Worm (Caenorhabditis elegans): ENCODE data around the gene nhr-232.

The nhr-232 gene

DNA sequence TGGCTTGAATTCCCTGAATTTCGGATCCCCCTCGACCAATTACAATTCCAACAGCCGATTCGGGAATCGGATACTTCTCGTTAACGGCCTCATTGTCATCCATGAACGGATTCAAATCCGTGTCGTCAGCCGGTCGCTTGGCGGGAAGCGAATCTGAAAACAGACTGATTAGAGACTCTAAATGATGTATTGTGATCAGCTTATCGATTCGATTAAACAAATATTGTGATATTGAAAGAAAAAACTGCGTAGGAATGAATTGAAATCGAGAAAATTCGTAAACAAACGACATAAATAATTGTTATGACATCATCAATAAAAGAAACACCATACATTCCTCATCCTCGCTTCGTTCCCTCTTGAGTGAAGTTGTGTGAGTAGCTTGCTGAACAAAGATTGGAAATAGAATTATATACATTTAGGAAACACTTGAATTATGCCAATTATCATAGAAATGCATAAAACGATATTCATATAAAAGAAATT lies 18.0 kb upstream of the nhr-232 start:
- TF ChIP-seq unc-120 (tag; optimal IDR thresholded peaks at IDR 0.05; ENCODE audit: poor library complexity, severe bottlenecking): no peak
- no peak for TF ChIP-seq elt-3 (tag; optimal IDR thresholded peaks at IDR 0.05)
- no peak for TF ChIP-seq ceh-43 (GFP tag; optimal IDR thresholded peaks at IDR 0.05)
- no peak for TF ChIP-seq tbx-8 (GFP tag; optimal IDR thresholded peaks at IDR 0.05)
- TF ChIP-seq nhr-2 (tag; optimal IDR thresholded peaks at IDR 0.05): no peak
- TF ChIP-seq ham-2 (GFP tag; optimal IDR thresholded peaks at IDR 0.05): no peak
- no peak for TF ChIP-seq ztf-11 (tag; optimal IDR thresholded peaks at IDR 0.05)
- TF ChIP-seq hlh-1 (tag; optimal IDR thresholded peaks at IDR 0.05): no peak
- no peak for TF ChIP-seq nhr-12 (tag; optimal IDR thresholded peaks at IDR 0.05)
- TF ChIP-seq unc-39 (tag; optimal IDR thresholded peaks at IDR 0.05): no peak
- TF ChIP-seq zip-8 (tag; optimal IDR thresholded peaks at IDR 0.05): no peak
- TF ChIP-seq mep-1 (tag; optimal IDR thresholded peaks at IDR 0.05): no peak
- no peak for TF ChIP-seq mls-2 (tag; optimal IDR thresholded peaks at IDR 0.05)
- no peak for TF ChIP-seq ces-1 (GFP tag; optimal IDR thresholded peaks at IDR 0.05)
- TF ChIP-seq lin-13 (tag; optimal IDR thresholded peaks at IDR 0.05): no peak
- no peak for TF ChIP-seq lin-32 (GFP tag; optimal IDR thresholded peaks at IDR 0.05)

DNA sequence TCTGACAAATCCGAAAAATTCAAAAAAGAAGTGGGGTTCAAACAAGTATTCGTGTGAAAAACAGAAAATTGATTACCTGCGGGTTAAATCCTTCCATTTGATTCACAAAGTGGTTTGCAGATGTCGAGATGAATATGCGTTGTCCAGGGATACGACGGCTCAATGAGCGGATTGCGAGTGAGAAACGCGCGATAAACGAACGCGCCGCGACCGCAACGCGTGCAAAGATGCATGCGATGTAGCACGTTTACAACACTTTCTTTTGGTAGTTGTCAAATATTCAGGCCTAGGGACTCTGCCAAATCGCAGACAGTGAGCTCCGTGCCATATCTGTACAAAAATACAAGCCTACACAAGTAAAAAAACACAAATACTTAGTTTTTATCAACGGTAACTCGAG lies 17.3 kb upstream of the nhr-232 start, which contains the start of gene fubl-1:
fubl-1 (minus strand) TSS at position 202 of the 400 bp plus-strand sequence.
- TF ChIP-seq zip-8 (tag; optimal IDR thresholded peaks at IDR 0.05) (no peak), mep-1 (tag; optimal IDR thresholded peaks at IDR 0.05) (peak; percentile 42), bed-3 (GFP tag; optimal IDR thresholded peaks at IDR 0.05) (no peak), sptf-1 (tag; optimal IDR thresholded peaks at IDR 0.05) (peak; percentile 46), flh-1 (GFP tag; optimal IDR thresholded peaks at IDR 0.05) (no peak), ces-1 (GFP tag; optimal IDR thresholded peaks at IDR 0.05) (peak; percentile 7), pha-4 (tag; optimal IDR thresholded peaks at IDR 0.05) (peak; percentile 8), lin-13 (tag; optimal IDR thresholded peaks at IDR 0.05) (peak; percentile 2), lsy-2 (tag; optimal IDR thresholded peaks at IDR 0.05) (peak; percentile 31)

DNA sequence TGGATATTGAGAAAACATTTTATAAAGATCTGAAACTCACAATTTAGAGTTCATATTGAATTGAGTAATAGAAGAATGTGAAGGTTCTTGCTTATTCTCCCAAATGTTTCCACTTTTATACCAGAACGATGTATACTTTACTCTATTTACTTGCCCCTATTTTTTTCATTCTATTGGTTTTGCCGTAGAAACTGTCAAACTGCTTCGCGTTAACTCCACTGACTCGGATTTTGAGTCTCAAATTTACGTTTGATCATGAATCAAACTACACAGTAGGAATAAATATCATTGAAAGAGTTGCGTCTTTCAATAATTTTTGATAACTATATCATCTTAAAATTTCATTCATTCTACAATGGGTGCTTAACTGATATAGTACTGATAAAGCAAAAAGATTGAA lies 16.1 kb upstream of the nhr-232 start, which contains the start of gene fipr-8:
fipr-8 (minus strand) TSS at position 101 of the 400 bp plus-strand sequence.
- no peak for TF ChIP-seq elt-1 (tag; optimal IDR thresholded peaks at IDR 0.05; ENCODE audit: borderline replicate concordance, insufficient read depth)
- TF ChIP-seq nhr-76 (tag; optimal IDR thresholded peaks at IDR 0.05): no peak
- no peak for TF ChIP-seq pha-4 (tag; optimal IDR thresholded peaks at IDR 0.05)
- no peak for TF ChIP-seq drap-1 (GFP tag; optimal IDR thresholded peaks at IDR 0.05)
- no peak for TF ChIP-seq elt-3 (tag; optimal IDR thresholded peaks at IDR 0.05)
- no peak for TF ChIP-seq cnd-1 (tag; optimal IDR thresholded peaks at IDR 0.05)
- no peak for TF ChIP-seq lin-32 (GFP tag; optimal IDR thresholded peaks at IDR 0.05)
- no peak for TF ChIP-seq ham-2 (GFP tag; optimal IDR thresholded peaks at IDR 0.05)
- TF ChIP-seq blmp-1 (tag; optimal IDR thresholded peaks at IDR 0.05): no peak

DNA sequence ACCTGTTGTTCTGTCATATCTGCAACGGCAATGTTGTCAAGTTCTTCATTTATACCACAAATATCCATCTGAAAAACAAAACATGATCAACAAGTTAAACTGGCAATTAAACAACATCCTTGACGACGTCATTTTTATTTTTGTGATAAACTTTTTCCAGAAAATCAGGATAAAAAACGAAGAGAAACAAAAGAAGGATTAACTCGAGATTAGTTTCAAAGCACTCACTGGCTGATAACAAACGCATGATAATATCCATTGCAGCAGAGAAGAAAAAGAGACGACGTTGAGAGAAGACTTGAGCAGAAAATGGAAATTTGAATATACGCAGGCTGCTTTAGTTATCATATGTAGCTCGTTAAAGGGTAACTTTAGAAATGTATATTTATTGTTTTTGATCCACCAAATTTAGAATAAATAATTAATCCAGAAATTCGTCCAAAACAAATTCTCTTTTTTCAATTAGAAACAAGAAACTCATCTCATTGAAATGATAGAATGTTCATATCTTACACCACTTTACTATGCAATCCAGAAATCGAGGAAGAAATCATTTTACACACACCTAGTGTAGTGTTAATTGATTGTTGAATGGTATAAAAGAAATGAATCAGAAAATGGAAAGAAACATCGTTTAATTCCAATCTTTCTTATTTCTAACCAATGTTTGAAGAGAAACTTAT lies 14.7 kb upstream of the nhr-232 start, which contains the start of the genes C12D8.21 and col-148:
C12D8.21 (minus strand) TSS at position 68 of the 683 bp plus-strand sequence.
col-148 (plus strand) TSS at position 633 of the 683 bp plus-strand sequence.
- TF ChIP-seq mls-2 (tag; optimal IDR thresholded peaks at IDR 0.05) (no peak), mab-5 (tag; optimal IDR thresholded peaks at IDR 0.05) (no peak), ceh-83 (GFP tag; optimal IDR thresholded peaks at IDR 0.05) (no peak), sptf-1 (tag; optimal IDR thresholded peaks at IDR 0.05) (no peak), ztf-11 (tag; optimal IDR thresholded peaks at IDR 0.05) (no peak), cnd-1 (tag; optimal IDR thresholded peaks at IDR 0.05) (no peak), ces-1 (GFP tag; optimal IDR thresholded peaks at IDR 0.05) (no peak), unc-120 (tag; optimal IDR thresholded peaks at IDR 0.05; ENCODE audit: poor library complexity, severe bottlenecking) (no peak), sem-2 (GFP tag; optimal IDR thresholded peaks at IDR 0.05) (no peak), mep-1 (tag; optimal IDR thresholded peaks at IDR 0.05) (no peak), ham-2 (GFP tag; optimal IDR thresholded peaks at IDR 0.05) (no peak), lin-13 (tag; optimal IDR thresholded peaks at IDR 0.05) (no peak), nhr-2 (tag; optimal IDR thresholded peaks at IDR 0.05) (no peak), nhr-12 (tag; optimal IDR thresholded peaks at IDR 0.05) (no peak), lin-32 (GFP tag; optimal IDR thresholded peaks at IDR 0.05) (no peak), blmp-1 (tag; optimal IDR thresholded peaks at IDR 0.05) (no peak), nhr-28 (tag; optimal IDR thresholded peaks at IDR 0.05) (no peak), elt-3 (tag; optimal IDR thresholded peaks at IDR 0.05) (no peak), tbx-8 (GFP tag; optimal IDR thresholded peaks at IDR 0.05) (no peak)

Measured in whole organism, mixed stage, embryonic.